Fruit fly (Drosophila melanogaster) whole organism, pupa: ENCODE measurements around the gene CG7840.

Experiments
- CG10348 ChIP-seq: fragments of 200-800 bp; sonication (Bioruptor generic); IDR thresholded peaks from 2 replicates; pipeline ENCODE4 v1.3.6; 2022; ENCODE audit warnings: missing biosample characterization, missing genetic modification characterization
- CG12605 ChIP-seq: fragments of 200-800 bp; sonication (Bioruptor generic); IDR thresholded peaks from 2 replicates; pipeline ENCODE4 v1.3.6; 2022; ENCODE audit warnings: missing biosample characterization, missing genetic modification characterization
- CG13204 ChIP-seq: fragments of 200-800 bp; sonication (Bioruptor generic); optimal IDR thresholded peaks from 2 replicates; lab custom pipeline; 2018; ENCODE audit warnings: missing biosample characterization, mild to moderate bottlenecking, missing genetic modification characterization, moderate library complexity
- CG14655 ChIP-seq: fragments of 200-800 bp; sonication (Bioruptor generic); optimal IDR thresholded peaks from 3 replicates; lab custom pipeline; 2017; ENCODE audit warnings: mild to moderate bottlenecking, missing biosample characterization, missing genetic modification reagents, missing genetic modification characterization
- CG15710 ChIP-seq: fragments of 200-800 bp; sonication (Bioruptor generic); optimal IDR thresholded peaks from 2 replicates; lab custom pipeline; 2018; ENCODE audit warnings: missing biosample characterization, mild to moderate bottlenecking, missing genetic modification characterization, moderate library complexity
- CG17806 ChIP-seq: fragments of 200-800 bp; sonication (Bioruptor generic); optimal IDR thresholded peaks from 2 replicates; lab custom pipeline; 2018; ENCODE audit warnings: missing biosample characterization, mild to moderate bottlenecking, missing genetic modification characterization, moderate library complexity
- CG32121 ChIP-seq: fragments of 200-800 bp; sonication (Bioruptor generic); IDR thresholded peaks from 2 replicates; pipeline ENCODE4 v1.3.6; 2022; ENCODE audit warnings: missing biosample characterization, missing genetic modification characterization
- CG34367 ChIP-seq: fragments of 200-800 bp; sonication (Bioruptor generic); optimal IDR thresholded peaks from 2 replicates; lab custom pipeline; 2018; ENCODE audit warnings: missing biosample characterization, mild to moderate bottlenecking, missing genetic modification characterization
- CG4496 ChIP-seq: fragments of 200-800 bp; sonication (Bioruptor generic); IDR thresholded peaks from 3 replicates; pipeline ENCODE4 v1.3.6; 2022; ENCODE audit warnings: missing biosample characterization, missing genetic modification characterization
- CG8159 ChIP-seq: fragments of 200-800 bp; sonication (Bioruptor generic); optimal IDR thresholded peaks from 3 replicates; lab custom pipeline; 2018; ENCODE audit warnings: missing biosample characterization, mild to moderate bottlenecking, missing genetic modification characterization, moderate library complexity
- CG8301 ChIP-seq: fragments of 200-800 bp; sonication (Bioruptor generic); optimal IDR thresholded peaks from 2 replicates; lab custom pipeline; 2018; ENCODE audit warnings: missing biosample characterization, mild to moderate bottlenecking, missing genetic modification characterization
- CG9948 ChIP-seq: fragments of 200-800 bp; sonication (Bioruptor generic); optimal IDR thresholded peaks from 2 replicates; lab custom pipeline; 2018; ENCODE audit warnings: missing biosample characterization, mild to moderate bottlenecking, missing genetic modification characterization, moderate library complexity
- D1 ChIP-seq: fragments of 200-800 bp; sonication (Bioruptor generic); optimal IDR thresholded peaks from 2 replicates; lab custom pipeline; 2018; ENCODE audit warnings: missing biosample characterization, mild to moderate bottlenecking, missing genetic modification characterization, moderate library complexity
- EcR ChIP-seq: fragments of 200-800 bp; sonication (Bioruptor generic); optimal IDR thresholded peaks from 3 replicates; lab custom pipeline; 2019; ENCODE audit warnings: missing biosample characterization, missing genetic modification characterization, mild to moderate bottlenecking, moderate library complexity, missing genetic modification reagents
- Ets98B ChIP-seq: fragments of 200-800 bp; sonication (Bioruptor generic); IDR thresholded peaks from 2 replicates; pipeline ENCODE4 v1.3.6; 2022; ENCODE audit warnings: missing biosample characterization, missing genetic modification characterization
- Pif1A ChIP-seq: fragments of 200-800 bp; sonication (Bioruptor generic); optimal IDR thresholded peaks from 3 replicates; lab custom pipeline; 2016; ENCODE audit warnings: missing biosample characterization, missing genetic modification characterization
- Pif1B ChIP-seq: fragments of 200-800 bp; sonication (Bioruptor generic); optimal IDR thresholded peaks from 3 replicates; lab custom pipeline; 2016; ENCODE audit warnings: missing biosample characterization, missing genetic modification characterization
- Snoo ChIP-seq: fragments of 200-800 bp; sonication (Bioruptor generic); optimal IDR thresholded peaks from 3 replicates; lab custom pipeline; 2017; ENCODE audit warnings: missing biosample characterization, mild to moderate bottlenecking, missing genetic modification characterization, inconsistent platforms
- fd96Ca ChIP-seq: fragments of 200-800 bp; sonication (Bioruptor generic); IDR thresholded peaks from 3 replicates; pipeline ENCODE4 v1.3.6; 2022; ENCODE audit warnings: missing biosample characterization, missing genetic modification characterization
- gl ChIP-seq: fragments of 200-800 bp; sonication (Bioruptor generic); optimal IDR thresholded peaks from 2 replicates; lab custom pipeline; 2018; ENCODE audit warnings: missing biosample characterization, mild to moderate bottlenecking, missing genetic modification characterization
- rn ChIP-seq: fragments of 200-800 bp; sonication (Bioruptor generic); IDR thresholded peaks from 2 replicates; pipeline ENCODE4 v1.3.6; 2022; ENCODE audit warnings: missing biosample characterization, missing genetic modification characterization

The CG7840 gene

dm6 chr2L:8294043-8294442 is 11.3 kb upstream of the CG7840 start:
- TF ChIP-seq Pif1A (GFP tag; lab: Kevin White, UChicago) (no peak), CG4496 (GFP tag; lab: Robert Waterston, UW) (no peak), CG8301 (tag; lab: Kevin White, UChicago) (no peak), CG8159 (tag; lab: Kevin White, UChicago) (no peak), Snoo (tag; lab: Kevin White, UChicago) (no peak), D1 (no peak), CG10348 (GFP tag; lab: Robert Waterston, UW) (no peak), EcR (no peak), CG9948 (tag; lab: Kevin White, UChicago) (no peak), gl (tag; lab: Kevin White, UChicago) (no peak), Pif1B (no peak), CG12605 (GFP tag; lab: Robert Waterston, UW) (no peak), CG14655 (GFP tag; lab: Kevin White, UChicago) (no peak), CG13204 (no peak), CG34367 (tag; lab: Kevin White, UChicago) (no peak), Ets98B (GFP tag; lab: Robert Waterston, UW) (no peak), CG32121 (GFP tag; lab: Robert Waterston, UW) (no peak)

dm6 chr2L:8296395-8296794 is 9.0 kb upstream of the CG7840 start:
- TF ChIP-seq CG32121 (GFP tag; lab: Robert Waterston, UW) (no peak), Ets98B (GFP tag; lab: Robert Waterston, UW) (no peak), EcR (no peak), CG8159 (tag; lab: Kevin White, UChicago) (no peak), CG4496 (GFP tag; lab: Robert Waterston, UW) (no peak), rn (no peak), CG34367 (tag; lab: Kevin White, UChicago) (no peak), Pif1B (no peak), Pif1A (GFP tag; lab: Kevin White, UChicago) (no peak), CG9948 (tag; lab: Kevin White, UChicago) (no peak), Snoo (tag; lab: Kevin White, UChicago) (no peak), CG12605 (GFP tag; lab: Robert Waterston, UW) (no peak), fd96Ca (GFP tag; lab: Robert Waterston, UW) (no peak), CG17806 (tag; lab: Kevin White, UChicago) (no peak), CG14655 (GFP tag; lab: Kevin White, UChicago) (no peak), CG10348 (GFP tag; lab: Robert Waterston, UW) (no peak), gl (tag; lab: Kevin White, UChicago) (no peak)

dm6 chr2L:8297070-8297469 is 8.3 kb upstream of the CG7840 start:
- TF ChIP-seq CG4496 (GFP tag; lab: Robert Waterston, UW), result no peak
- TF ChIP-seq CG9948 (tag; lab: Kevin White, UChicago), result no peak
- no peak for TF ChIP-seq EcR

dm6 chr2L:8299194-8299811 is 6.1 kb upstream of the CG7840 start:
- TF ChIP-seq CG15710, result peak; percentile 95
- no peak for TF ChIP-seq CG10348 (GFP tag; lab: Robert Waterston, UW)
- TF ChIP-seq CG34367 (tag; lab: Kevin White, UChicago), result peak; percentile 75
- TF ChIP-seq Pif1B, result peak; percentile 92
- TF ChIP-seq CG17806 (tag; lab: Kevin White, UChicago), result peak; percentile 92
- peak; percentile 85 for TF ChIP-seq CG9948 (tag; lab: Kevin White, UChicago)
- TF ChIP-seq CG14655 (GFP tag; lab: Kevin White, UChicago), result no peak
- peak; percentile 93 for TF ChIP-seq CG8159 (tag; lab: Kevin White, UChicago)
- TF ChIP-seq Snoo (tag; lab: Kevin White, UChicago), result peak; percentile 86
- peak; percentile 71 for TF ChIP-seq fd96Ca (GFP tag; lab: Robert Waterston, UW)
- peak; percentile 82 for TF ChIP-seq Pif1A (GFP tag; lab: Kevin White, UChicago)
- peak; percentile 85 for TF ChIP-seq gl (tag; lab: Kevin White, UChicago)
- TF ChIP-seq D1, result peak; percentile 51
- peak; percentile 69; the same call in 2 of the 3 replicates for TF ChIP-seq CG4496 (GFP tag; lab: Robert Waterston, UW)
- TF ChIP-seq rn, result peak; percentile 40; the same call in 1 of the 2 replicates
- TF ChIP-seq CG32121 (GFP tag; lab: Robert Waterston, UW), result no peak
- TF ChIP-seq CG12605 (GFP tag; lab: Robert Waterston, UW), result peak; percentile 64; the same call in 1 of the 2 replicates
- TF ChIP-seq Ets98B (GFP tag; lab: Robert Waterston, UW), result peak; percentile 47
- peak; percentile 81 for TF ChIP-seq EcR
- peak; percentile 74 for TF ChIP-seq CG8301 (tag; lab: Kevin White, UChicago)
- TF ChIP-seq CG13204, result peak; percentile 97

dm6 chr2L:8300220-8301167 is 4.9 kb upstream of the CG7840 start, which contains the start of gene Btk:
Gene Btk, minus strand, starts transcription at chr2L:8301079.
- TF ChIP-seq CG32121 (GFP tag; lab: Robert Waterston, UW) (peak; percentile 12; the same call in 1 of the 2 replicates), EcR (peak; percentile 85), Pif1B (no peak), Snoo (tag; lab: Kevin White, UChicago) (peak; percentile 19)
